Fruit fly (Drosophila melanogaster): ENCODE results near the gene bru1.

Gene bru1

DNA sequence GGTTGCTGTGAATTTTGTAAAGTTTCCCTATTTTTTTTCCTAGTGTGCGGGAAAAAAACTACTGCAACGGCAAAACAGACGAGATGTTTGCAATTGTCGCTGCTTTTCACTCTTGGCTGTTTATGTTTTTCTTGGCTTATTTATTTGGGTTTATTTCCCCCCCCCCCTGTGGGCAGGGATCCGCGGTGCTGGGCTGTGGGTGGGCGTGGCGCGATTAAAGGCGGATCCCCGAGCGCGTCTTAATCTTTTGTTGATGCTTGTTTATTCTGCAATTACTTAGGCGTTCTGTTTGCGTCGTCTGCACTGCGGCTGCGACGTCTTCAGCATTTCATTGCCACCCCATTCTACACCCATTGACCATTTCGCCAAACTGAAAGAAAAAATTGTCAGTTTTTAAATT lies 20.1 kb downstream of the bru1 start (continued):
- TF ChIP-seq CG18619 (GFP tag; optimal IDR thresholded peaks at IDR 0.05) (no peak), CG6175 (GFP tag; IDR thresholded peaks at IDR 0.05) (no peak), CG11723 (GFP tag; optimal IDR thresholded peaks at IDR 0.05) (no peak), Asciz (GFP tag; optimal IDR thresholded peaks at IDR 0.05) (peak; percentile 29), lov (optimal IDR thresholded peaks at IDR 0.05) (no peak), lov (GFP tag; IDR thresholded peaks at IDR 0.05) (0 out of 3 replicates have a peak, but pooled peaks have one; percentile 40), Blimp-1 (GFP tag; optimal IDR thresholded peaks at IDR 0.05) (peak; percentile 24), ci (GFP tag; IDR thresholded peaks at IDR 0.05) (0 out of 3 replicates have a peak, but pooled peaks have one; percentile 17), Mad (GFP tag; optimal IDR thresholded peaks at IDR 0.05) (no peak), wdn (GFP tag; IDR thresholded peaks at IDR 0.05) (no peak), hbn (GFP tag; IDR thresholded peaks at IDR 0.05; ENCODE audit: partially characterized antibody) (no peak), CG32532 (GFP tag; IDR thresholded peaks at IDR 0.05) (peak; percentile 8; the same call in 1 of the 2 replicates), CG12104 (GFP tag; optimal IDR thresholded peaks at IDR 0.05) (no peak), disco-r (GFP tag; optimal IDR thresholded peaks at IDR 0.05) (no peak), CG10959 (GFP tag; IDR thresholded peaks at IDR 0.05) (no peak), sens (GFP tag) (peak; percentile 6), zen2 (GFP tag; IDR thresholded peaks at IDR 0.05; ENCODE audit: partially characterized antibody) (no peak), gt (GFP tag; IDR thresholded peaks at IDR 0.05) (no peak), CG18599 (GFP tag; optimal IDR thresholded peaks at IDR 0.05) (no peak), mam (GFP tag; optimal IDR thresholded peaks at IDR 0.05) (no peak), oc (tag; optimal IDR thresholded peaks at IDR 0.05) (no peak), Hr78 (GFP tag; optimal IDR thresholded peaks at IDR 0.05) (no peak), p53 (GFP tag; optimal IDR thresholded peaks at IDR 0.05) (no peak), bcd (GFP tag; optimal IDR thresholded peaks at IDR 0.05) (peak; percentile 8), fd102C (GFP tag; optimal IDR thresholded peaks at IDR 0.05) (no peak), croc (GFP tag; conservative IDR thresholded peaks at IDR 0.05) (no peak), Bgb (GFP tag; IDR thresholded peaks at IDR 0.05; ENCODE audit: partially characterized antibody) (no peak), fd64A (GFP tag; optimal IDR thresholded peaks at IDR 0.05) (peak; percentile 20), Lpt (GFP tag; optimal IDR thresholded peaks at IDR 0.05) (no peak), CG17385 (GFP tag; optimal IDR thresholded peaks at IDR 0.05) (no peak), CG4707 (GFP tag; optimal IDR thresholded peaks at IDR 0.05) (no peak), prd (optimal IDR thresholded peaks at IDR 0.05) (no peak), prd (GFP tag; IDR thresholded peaks at IDR 0.05) (0 out of 3 replicates have a peak, but pooled peaks have one; percentile 12), Stat92E (GFP tag; optimal IDR thresholded peaks at IDR 0.05) (no peak), ranshi (GFP tag; IDR thresholded peaks at IDR 0.05) (no peak), gsb (GFP tag; IDR thresholded peaks at IDR 0.05) (no peak), CG10209 (GFP tag; optimal IDR thresholded peaks at IDR 0.05) (no peak), Xrp1 (GFP tag; IDR thresholded peaks at IDR 0.05) (peak; percentile 72), CG15696 (tag; optimal IDR thresholded peaks at IDR 0.05) (peak; percentile 30), onecut (GFP tag; IDR thresholded peaks at IDR 0.05) (peak; percentile 17; the same call in 1 of the 2 replicates), sna (GFP tag; IDR thresholded peaks at IDR 0.05; ENCODE audit: partially characterized antibody) (no peak), CG6683 (GFP tag; optimal IDR thresholded peaks at IDR 0.05) (no peak)

DNA sequence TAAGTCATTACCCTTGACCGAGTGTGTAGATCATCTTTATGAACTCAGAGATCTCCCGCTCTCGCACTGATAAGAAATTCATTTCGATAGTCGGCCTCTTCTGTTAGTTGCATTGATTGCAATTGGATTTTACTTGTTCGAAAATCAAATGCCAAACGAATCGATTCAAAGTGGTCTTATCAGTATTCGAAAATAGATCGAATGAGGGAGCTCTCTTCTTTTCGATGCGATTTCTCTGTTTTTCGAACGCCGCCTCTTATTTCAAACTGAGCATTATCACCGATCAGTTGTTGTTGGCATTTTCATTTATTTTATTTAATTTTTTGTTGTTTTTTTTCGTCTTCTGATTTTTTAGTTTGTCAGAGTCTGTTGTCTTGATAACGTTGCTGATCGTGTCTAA lies 26.2 kb downstream of the bru1 start:
- TF ChIP-seq insv (GFP tag; optimal IDR thresholded peaks at IDR 0.05) (peak in 1 of 2 experiments; percentile 57), HmgZ (tag; optimal IDR thresholded peaks at IDR 0.05) (no peak), sug (tag; optimal IDR thresholded peaks at IDR 0.05) (no peak), CG9727 (GFP tag; optimal IDR thresholded peaks at IDR 0.05) (no peak)

Measured in whole organism, embryonic.